Fruit fly (Drosophila melanogaster) whole organism, prepupa: ENCODE measurements around the gene CG33270.

ENCODE experiments used
- Blimp-1 ChIP-seq: fragments of 200-800 bp; sonication (Bioruptor generic); optimal IDR thresholded peaks from 3 replicates; lab custom pipeline; 2017; ENCODE audit warnings: missing biosample characterization, missing genetic modification characterization, mild to moderate bottlenecking, moderate library complexity, missing genetic modification reagents
- CG16779 ChIP-seq: fragments of 200-800 bp; sonication (Bioruptor generic); optimal IDR thresholded peaks from 3 replicates; lab custom pipeline; 2017; ENCODE audit warnings: missing biosample characterization, mild to moderate bottlenecking, missing genetic modification characterization
- CG6163 ChIP-seq: fragments of 200-800 bp; sonication (Bioruptor generic); IDR thresholded peaks from 3 replicates; pipeline ENCODE4 v1.3.6; 2022; ENCODE audit warnings: missing biosample characterization, missing genetic modification characterization
- CG6276 ChIP-seq: fragments of 200-800 bp; sonication (Bioruptor generic); optimal IDR thresholded peaks from 2 replicates; lab custom pipeline; 2017; ENCODE audit warnings: missing biosample characterization, mild to moderate bottlenecking, missing genetic modification characterization
- CG6808 ChIP-seq: fragments of 200-800 bp; sonication (Bioruptor generic); optimal IDR thresholded peaks from 3 replicates; lab custom pipeline; 2017; ENCODE audit warnings: missing biosample characterization, missing genetic modification characterization, mild to moderate bottlenecking, moderate library complexity, missing genetic modification reagents
- CG6854 ChIP-seq: fragments of 200-800 bp; sonication (Bioruptor generic); optimal IDR thresholded peaks from 2 replicates; lab custom pipeline; 2017; ENCODE audit warnings: missing biosample characterization, mild to moderate bottlenecking, missing genetic modification characterization
- Ets21C ChIP-seq: fragments of 200-800 bp; sonication (Bioruptor generic); optimal IDR thresholded peaks from 3 replicates; lab custom pipeline; 2016; ENCODE audit warnings: missing biosample characterization, missing genetic modification characterization
- Lpt ChIP-seq: fragments of 200-800 bp; sonication (Bioruptor generic); optimal IDR thresholded peaks from 3 replicates; lab custom pipeline; 2016; ENCODE audit warnings: missing biosample characterization, missing genetic modification characterization
- OdsH ChIP-seq: fragments of 200-800 bp; sonication (Bioruptor generic); optimal IDR thresholded peaks from 3 replicates; lab custom pipeline; 2016; ENCODE audit warnings: missing biosample characterization, missing genetic modification characterization
- acj6 ChIP-seq: fragments of 200-800 bp; sonication (Bioruptor generic); optimal IDR thresholded peaks from 3 replicates; lab custom pipeline; 2016; ENCODE audit warnings: missing biosample characterization, missing genetic modification characterization
- fd85E ChIP-seq: fragments of 200-800 bp; sonication (Bioruptor generic); optimal IDR thresholded peaks from 3 replicates; lab custom pipeline; 2016; ENCODE audit warnings: missing biosample characterization, missing genetic modification characterization
- fkh ChIP-seq: fragments of 200-800 bp; sonication (Bioruptor generic); optimal IDR thresholded peaks from 3 replicates; lab custom pipeline; 2017; ENCODE audit warnings: missing biosample characterization, mild to moderate bottlenecking, missing genetic modification characterization, moderate library complexity
- salr ChIP-seq, 2 experiments: fragments of 200-800 bp; sonication (Bioruptor generic); optimal IDR thresholded peaks; 3 replicates each; lab custom pipeline; 2016 to 2018; ENCODE audit warnings: missing biosample characterization in 2 of 2, missing genetic modification characterization in 2 of 2, mild to moderate bottlenecking in 1 of 2

dm6 chr3L:11601133-11601532 lies 22.7 kb upstream of the CG33270 start:
- TF ChIP-seq CG6854 (GFP tag; lab: Kevin White, UChicago) (no peak), salr (GFP tag; optimal IDR thresholded peaks at IDR 0.05; lab: Kevin White, UChicago) (no peak), acj6 (GFP tag; lab: Kevin White, UChicago) (no peak), fkh (no peak), CG6276 (GFP tag; lab: Kevin White, UChicago) (no peak), CG6808 (GFP tag; lab: Kevin White, UChicago) (no peak), CG6163 (GFP tag; lab: Robert Waterston, UW) (0 out of 3 replicates have a peak, but pooled peaks have one; percentile 27), Lpt (no peak), OdsH (GFP tag; lab: Kevin White, UChicago) (no peak), CG16779 (no peak), fd85E (GFP tag; lab: Kevin White, UChicago) (no peak), Blimp-1 (GFP tag; lab: Kevin White, UChicago) (no peak), Ets21C (GFP tag; lab: Kevin White, UChicago) (no peak)
